Worm (Caenorhabditis elegans): Measurements from ENCODE around the gene osg-1.

- no peak for TF ChIP-seq ZK546.5 (tag; optimal IDR thresholded peaks at IDR 0.05)
- no peak for TF ChIP-seq lin-15B (tag; optimal IDR thresholded peaks at IDR 0.05)
- no peak for TF ChIP-seq eor-1 (tag; optimal IDR thresholded peaks at IDR 0.05)
- TF ChIP-seq ceh-82 (tag; optimal IDR thresholded peaks at IDR 0.05), result no peak
- no peak for TF ChIP-seq unc-62 (GFP tag; optimal IDR thresholded peaks at IDR 0.05)
- TF ChIP-seq daf-12 (tag; optimal IDR thresholded peaks at IDR 0.05), result no peak
- no peak for TF ChIP-seq fos-1 (tag; optimal IDR thresholded peaks at IDR 0.05)
Measured at ce11 chrIII:5499942-5500341, 12.6 kb downstream of the osg-1 start.

Data from whole organism, L3 larva.